Fruit fly (Drosophila melanogaster) whole organism, adult: ENCODE results near the gene CG13829.

Experiments used
- CG11617 ChIP-seq: fragments of 200-800 bp; sonication (Bioruptor generic); optimal IDR thresholded peaks from 2 replicates; lab custom pipeline; 2017; ENCODE audit warnings: mild to moderate bottlenecking, missing biosample characterization, missing genetic modification reagents, missing genetic modification characterization
- CG12768 ChIP-seq: fragments of 200-800 bp; sonication (Bioruptor generic); optimal IDR thresholded peaks from 2 replicates; lab custom pipeline; 2017; ENCODE audit warnings: missing biosample characterization, missing genetic modification characterization, mild to moderate bottlenecking, moderate library complexity, missing genetic modification reagents
- CG14711 ChIP-seq: fragments of 200-800 bp; sonication (Bioruptor generic); optimal IDR thresholded peaks from 2 replicates; lab custom pipeline; 2018; ENCODE audit warnings: missing biosample characterization, mild to moderate bottlenecking, missing genetic modification characterization, moderate library complexity
- CG1620 ChIP-seq: fragments of 200-800 bp; sonication (Bioruptor generic); optimal IDR thresholded peaks from 2 replicates; lab custom pipeline; 2016; ENCODE audit warnings: missing biosample characterization, missing genetic modification characterization
- CG33017 ChIP-seq: fragments of 200-800 bp; sonication (Bioruptor generic); optimal IDR thresholded peaks from 2 replicates; lab custom pipeline; 2018; ENCODE audit warnings: missing biosample characterization, mild to moderate bottlenecking, missing genetic modification characterization, moderate library complexity
- CG5204 ChIP-seq: fragments of 200-800 bp; sonication (Bioruptor generic); optimal IDR thresholded peaks from 2 replicates; lab custom pipeline; 2016; ENCODE audit warnings: missing biosample characterization, missing genetic modification characterization
- CG7045 ChIP-seq: fragments of 200-800 bp; sonication (Bioruptor generic); optimal IDR thresholded peaks from 2 replicates; lab custom pipeline; 2017; ENCODE audit warnings: missing biosample characterization, mild to moderate bottlenecking, missing genetic modification characterization
- CG7101 ChIP-seq: fragments of 200-800 bp; sonication (Bioruptor generic); optimal IDR thresholded peaks from 2 replicates; lab custom pipeline; 2018; ENCODE audit warnings: missing biosample characterization, mild to moderate bottlenecking, missing genetic modification characterization, moderate library complexity
- Clk ChIP-seq: fragments of 200-800 bp; sonication (Bioruptor generic); optimal IDR thresholded peaks from 2 replicates; lab custom pipeline; 2017; ENCODE audit warnings: missing biosample characterization, missing genetic modification characterization
- Crg-1 ChIP-seq: fragments of 200-800 bp; sonication (Bioruptor generic); optimal IDR thresholded peaks from 2 replicates; lab custom pipeline; 2016; ENCODE audit warnings: missing biosample characterization, missing genetic modification characterization
- Hr96 ChIP-seq: fragments of 200-800 bp; sonication (Bioruptor generic); optimal IDR thresholded peaks from 2 replicates; lab custom pipeline; 2016; ENCODE audit warnings: missing biosample characterization, missing genetic modification characterization
- Mnt ChIP-seq: fragments of 200-800 bp; sonication (Bioruptor generic); optimal IDR thresholded peaks from 2 replicates; lab custom pipeline; 2016; ENCODE audit warnings: missing biosample characterization, mild to moderate bottlenecking, missing genetic modification characterization
- bab1 ChIP-seq: fragments of 200-800 bp; sonication (Bioruptor generic); optimal IDR thresholded peaks from 3 replicates; lab custom pipeline; 2019; ENCODE audit warnings: missing biosample characterization, mild to moderate bottlenecking, missing genetic modification characterization, moderate library complexity
- cic ChIP-seq: fragments of 200-800 bp; sonication (Bioruptor generic); optimal IDR thresholded peaks from 2 replicates; lab custom pipeline; 2017; ENCODE audit warnings: missing biosample characterization, mild to moderate bottlenecking, missing genetic modification characterization, moderate library complexity
- cnc ChIP-seq, 2 experiments: fragments of >200 bp; optimal IDR thresholded peaks; 2 replicates each; lab custom pipeline; 2017
- kay ChIP-seq: fragments of 200-800 bp; sonication (Bioruptor generic); peaks from one replicate; lab custom pipeline; 2016; ENCODE audit warnings: missing biosample characterization, missing genetic modification characterization, borderline replicate concordance
- ovo ChIP-seq: fragments of 200-800 bp; sonication (Bioruptor generic); optimal IDR thresholded peaks from 2 replicates; lab custom pipeline; 2016; ENCODE audit warnings: missing biosample characterization, missing genetic modification characterization
- pad ChIP-seq: fragments of 200-800 bp; sonication (Bioruptor generic); optimal IDR thresholded peaks from 3 replicates; lab custom pipeline; 2017; ENCODE audit warnings: missing biosample characterization, missing genetic modification characterization, mild to moderate bottlenecking, moderate library complexity, missing genetic modification reagents
- tj ChIP-seq: fragments of 200-800 bp; sonication (Bioruptor generic); optimal IDR thresholded peaks from 3 replicates; lab custom pipeline; 2017; ENCODE audit warnings: missing biosample characterization, mild to moderate bottlenecking, missing genetic modification characterization, moderate library complexity
- toe ChIP-seq: fragments of 200-800 bp; sonication (Bioruptor generic); optimal IDR thresholded peaks from 2 replicates; lab custom pipeline; 2016; ENCODE audit warnings: missing biosample characterization, missing genetic modification characterization

The CG13829 gene

dm6 chr3R:23144654-23145053, 16.5 kb downstream of the CG13829 start:
- TF ChIP-seq cnc (optimal IDR thresholded peaks at IDR 0.05; lab: Kevin White, UChicago) (no peak), Crg-1 (GFP tag; lab: Kevin White, UChicago) (no peak), tj (GFP tag; lab: Kevin White, UChicago) (no peak), CG7101 (tag; lab: Kevin White, UChicago) (no peak), Mnt (no peak), toe (GFP tag; lab: Kevin White, UChicago) (no peak), CG5204 (GFP tag; lab: Kevin White, UChicago) (no peak), CG7045 (GFP tag; lab: Kevin White, UChicago) (no peak), CG33017 (tag; lab: Kevin White, UChicago) (no peak), ovo (no peak), pad (GFP tag; lab: Kevin White, UChicago) (no peak), CG1620 (GFP tag; lab: Kevin White, UChicago) (no peak), bab1 (GFP tag; lab: Kevin White, UChicago) (no peak), CG14711 (tag; lab: Kevin White, UChicago) (no peak), Clk (no peak), cic (no peak), Hr96 (no peak)

dm6 chr3R:23143440-23143839, 17.7 kb downstream of the CG13829 start:
- TF ChIP-seq CG12768 (GFP tag; lab: Kevin White, UChicago) (no peak), CG1620 (GFP tag; lab: Kevin White, UChicago) (no peak), CG11617 (no peak), toe (GFP tag; lab: Kevin White, UChicago) (no peak), tj (GFP tag; lab: Kevin White, UChicago) (no peak), pad (GFP tag; lab: Kevin White, UChicago) (no peak), ovo (no peak), CG7101 (tag; lab: Kevin White, UChicago) (no peak), kay (GFP tag; lab: Kevin White, UChicago) (no peak), Mnt (no peak), Crg-1 (GFP tag; lab: Kevin White, UChicago) (no peak), bab1 (GFP tag; lab: Kevin White, UChicago) (no peak)

- no peak for TF ChIP-seq CG14711 (tag; lab: Kevin White, UChicago)
These were observed 19.3 kb downstream of the CG13829 start, which contains the start of gene hh for dm6 chr3R:23141678-23142338. hh (minus strand) TSS chr3R:23141906.

dm6 chr3R:23141113-23141512, 20.0 kb downstream of the CG13829 start:
- TF ChIP-seq CG33017 (tag; lab: Kevin White, UChicago) (no peak), cic (no peak), Crg-1 (GFP tag; lab: Kevin White, UChicago) (no peak), toe (GFP tag; lab: Kevin White, UChicago) (no peak), CG11617 (no peak), Clk (no peak), CG5204 (GFP tag; lab: Kevin White, UChicago) (no peak), CG7045 (GFP tag; lab: Kevin White, UChicago) (no peak), ovo (no peak), Mnt (no peak), CG14711 (tag; lab: Kevin White, UChicago) (no peak), kay (GFP tag; lab: Kevin White, UChicago) (no peak), bab1 (GFP tag; lab: Kevin White, UChicago) (no peak), cnc (optimal IDR thresholded peaks at IDR 0.05; lab: Kevin White, UChicago) (no peak), tj (GFP tag; lab: Kevin White, UChicago) (no peak), CG12768 (GFP tag; lab: Kevin White, UChicago) (no peak), Hr96 (no peak), CG1620 (GFP tag; lab: Kevin White, UChicago) (no peak)

- TF ChIP-seq Mnt (no peak), pad (GFP tag; lab: Kevin White, UChicago) (no peak), Crg-1 (GFP tag; lab: Kevin White, UChicago) (no peak), ovo (no peak), CG14711 (tag; lab: Kevin White, UChicago) (no peak), cnc (optimal IDR thresholded peaks at IDR 0.05; lab: Kevin White, UChicago) (peak; percentile 11 to 52), tj (GFP tag; lab: Kevin White, UChicago) (no peak)
These were observed 20.9 kb downstream of the CG13829 start for dm6 chr3R:23140280-23140679.

- TF ChIP-seq Clk (peak; percentile 15), pad (GFP tag; lab: Kevin White, UChicago) (peak; percentile 5), toe (GFP tag; lab: Kevin White, UChicago) (peak; percentile 14), tj (GFP tag; lab: Kevin White, UChicago) (no peak), cnc (optimal IDR thresholded peaks at IDR 0.05; lab: Kevin White, UChicago) (no peak), cic (no peak), CG12768 (GFP tag; lab: Kevin White, UChicago) (peak; percentile 41), bab1 (GFP tag; lab: Kevin White, UChicago) (no peak), Hr96 (peak; percentile 1), Mnt (peak; percentile 28), CG7045 (GFP tag; lab: Kevin White, UChicago) (peak; percentile 37), CG11617 (peak; percentile 53), CG7101 (tag; lab: Kevin White, UChicago) (peak; percentile 11)
These were observed 21.5 kb downstream of the CG13829 start for dm6 chr3R:23139634-23140010.
